Worm (Caenorhabditis elegans) whole organism, young adult: Measurements from ENCODE around the gene nspg-3.
A peak's percentile ranks its signal among the peaks of the same experiment; 100 is the strongest.
"Not testable (repeated sequence)": the region's sequence is repeated elsewhere in the genome, so short reads cannot be mapped to it uniquely, and the experiment has no call there.

Experiments used
- F39B2.1 ChIP-seq: fragments of 200-800 bp; sonication (Bioruptor generic); IDR thresholded peaks from 2 replicates; pipeline ENCODE4 v1.3.6; 2022; ENCODE audit warnings: missing genetic modification reagents, missing genetic modification characterization, missing compliant biosample characterization
- ama-1 ChIP-seq, 3 experiments: fragments of 150-350 bp in 1 of 3; sonication (generic microtip) in 2 of 3; optimal IDR thresholded peaks; 2 replicates each; lab custom pipeline; 2014 to 2018; ENCODE audit warnings: missing biosample characterization in 2 of 3, missing genetic modification characterization in 2 of 3, missing genetic modification reagents in 2 of 3
- aptf-2 ChIP-seq: fragments of 200-800 bp; sonication (Bioruptor generic); conservative IDR thresholded peaks from 2 replicates; pipeline ENCODE4 v1.3.6; 2022; ENCODE audit warnings: missing genetic modification reagents, missing genetic modification characterization, missing compliant biosample characterization
- ceh-58 ChIP-seq: fragments of 200-800 bp; sonication (Bioruptor generic); IDR thresholded peaks from 2 replicates; pipeline ENCODE4 v1.3.6; 2022; ENCODE audit warnings: missing genetic modification characterization, missing compliant biosample characterization
- ceh-79 ChIP-seq: sonication (generic microtip); optimal IDR thresholded peaks from 2 replicates; lab custom pipeline; 2017; ENCODE audit warnings: mild to moderate bottlenecking, missing genetic modification characterization, missing compliant biosample characterization
- hlh-12 ChIP-seq: sonication (generic microtip); optimal IDR thresholded peaks from 2 replicates; lab custom pipeline; 2016; ENCODE audit warnings: missing genetic modification characterization, missing compliant biosample characterization
- lir-1 ChIP-seq: fragments of 200-800 bp; sonication (Bioruptor generic); conservative IDR thresholded peaks from 2 replicates; pipeline ENCODE4 v1.3.6; 2022; ENCODE audit warnings: missing genetic modification reagents, missing genetic modification characterization, missing compliant biosample characterization
- pha-4 ChIP-seq: fragments of 150-350 bp; sonication (generic microtip); optimal IDR thresholded peaks from 2 replicates; lab custom pipeline; 2014; ENCODE audit warnings: missing biosample characterization, missing genetic modification reagents, missing genetic modification characterization
- snpc-4 ChIP-seq, 5 experiments: fragments of 150-350 bp in 1 of 5; sonication (generic microtip) in 4 of 5; optimal IDR thresholded peaks; 2 replicates each; lab custom pipeline; 2014 to 2018; ENCODE audit warnings: missing genetic modification characterization in 5 of 5, missing biosample characterization in 3 of 5, antibody characterized with exemption in 2 of 5, mild to moderate bottlenecking in 2 of 5, missing compliant biosample characterization in 2 of 5, missing genotype in 2 of 5, moderate library complexity in 2 of 5, missing genetic modification reagents in 1 of 5
- unc-130 ChIP-seq: sonication (generic microtip); optimal IDR thresholded peaks from 2 replicates; lab custom pipeline; 2016; ENCODE audit warnings: missing genetic modification reagents, missing genetic modification characterization, missing compliant biosample characterization

- TF ChIP-seq snpc-4 (GFP tag; optimal IDR thresholded peaks at IDR 0.05; lab: Kevin White, UChicago); snpc-4 (tag; optimal IDR thresholded peaks at IDR 0.05; lab: Kevin White, UChicago); lir-1 (GFP tag; lab: Robert Waterston, UW); aptf-2 (GFP tag; lab: Robert Waterston, UW); hlh-12; ceh-79 (tag; lab: Kevin White, UChicago); pha-4 (tag; lab: Kevin White, UChicago); unc-130 (GFP tag; lab: Kevin White, UChicago); ama-1 (optimal IDR thresholded peaks at IDR 0.05; lab: Kevin White, UChicago); ama-1 (GFP tag; optimal IDR thresholded peaks at IDR 0.05; lab: Kevin White, UChicago); F39B2.1: not testable (repeated sequence)
- peak; percentile 47; the same call in 1 of the 2 replicates for TF ChIP-seq ceh-58 (GFP tag; lab: Robert Waterston, UW)
These were observed 37.0 kb upstream of the nspg-3 start for ce11 chrII:6054561-6054960.
